Worm (Caenorhabditis elegans) whole organism, young adult: ENCODE data around the gene Y54F10AM.15.

Experiments used
- B0035.1 ChIP-seq: sonication (generic microtip); optimal IDR thresholded peaks from 2 replicates; lab custom pipeline; 2016; ENCODE audit warnings: missing genetic modification characterization, mild to moderate bottlenecking, missing compliant biosample characterization, missing genotype, missing genetic modification reagents
- C06A6.2 ChIP-seq: fragments of 200-800 bp; sonication (Bioruptor generic); conservative IDR thresholded peaks from 2 replicates; pipeline ENCODE4 v1.3.6; 2022; ENCODE audit warnings: missing genetic modification characterization, missing compliant biosample characterization
- D2030.7 ChIP-seq: fragments of 200-800 bp; sonication (Bioruptor generic); IDR thresholded peaks from 2 replicates; pipeline ENCODE4 v1.3.6; 2022; ENCODE audit warnings: missing genetic modification reagents, missing genetic modification characterization, missing compliant biosample characterization
- F33H1.4 ChIP-seq: fragments of 200-800 bp; sonication (Bioruptor generic); IDR thresholded peaks from 2 replicates; pipeline ENCODE4 v1.3.6; 2022; ENCODE audit warnings: missing genetic modification reagents, missing genetic modification characterization, missing compliant biosample characterization
- F49E8.2 ChIP-seq: sonication (generic microtip); optimal IDR thresholded peaks from 3 replicates; lab custom pipeline; 2017; ENCODE audit warnings: missing genetic modification characterization, mild to moderate bottlenecking, missing compliant biosample characterization, antibody characterized with exemption, moderate library complexity; ENCODE audit not compliant: insufficient read depth
- F55B11.4 ChIP-seq: sonication (generic microtip); optimal IDR thresholded peaks from 2 replicates; lab custom pipeline; 2016; ENCODE audit warnings: missing compliant biosample characterization, missing genetic modification characterization, borderline replicate concordance; ENCODE audit not compliant: insufficient read depth
- K11D2.4 ChIP-seq: fragments of 200-800 bp; sonication (Bioruptor generic); IDR thresholded peaks from 2 replicates; pipeline ENCODE4 v1.3.6; 2022; ENCODE audit warnings: missing genetic modification reagents, missing genetic modification characterization, missing compliant biosample characterization
- K12H6.12 ChIP-seq: fragments of 200-800 bp; sonication (Bioruptor generic); optimal IDR thresholded peaks from 2 replicates; lab custom pipeline; 2018; ENCODE audit warnings: mild to moderate bottlenecking, missing genetic modification characterization, missing compliant biosample characterization
- T07F8.4 ChIP-seq: sonication (generic microtip); optimal IDR thresholded peaks from 2 replicates; lab custom pipeline; 2016; ENCODE audit warnings: mild to moderate bottlenecking, missing genetic modification characterization, moderate library complexity, missing compliant biosample characterization
- T26A5.8 ChIP-seq: sonication (generic microtip); optimal IDR thresholded peaks from 2 replicates; lab custom pipeline; 2016; ENCODE audit warnings: missing genetic modification characterization, missing compliant biosample characterization
- Y56A3A.18 ChIP-seq: fragments of 200-800 bp; sonication (Bioruptor generic); IDR thresholded peaks from 2 replicates; pipeline ENCODE4 v1.3.6; 2022; ENCODE audit warnings: missing genetic modification reagents, missing genetic modification characterization, missing compliant biosample characterization
- ZK185.1 ChIP-seq: sonication (generic microtip); optimal IDR thresholded peaks from 2 replicates; lab custom pipeline; 2016; ENCODE audit warnings: mild to moderate bottlenecking, missing genetic modification characterization, missing compliant biosample characterization; ENCODE audit not compliant: poor library complexity, severe bottlenecking
- attf-3 ChIP-seq: fragments of 200-800 bp; sonication (Bioruptor generic); conservative IDR thresholded peaks from 2 replicates; pipeline ENCODE4 v1.3.6; 2022; ENCODE audit warnings: missing genetic modification reagents, missing genetic modification characterization, missing compliant biosample characterization
- attf-5 ChIP-seq: fragments of 200-800 bp; sonication (Bioruptor generic); optimal IDR thresholded peaks from 2 replicates; lab custom pipeline; 2018; ENCODE audit warnings: mild to moderate bottlenecking, missing genetic modification characterization, missing compliant biosample characterization
- bed-2 ChIP-seq: fragments of 200-800 bp; sonication (Bioruptor generic); IDR thresholded peaks from 2 replicates; pipeline ENCODE4 v1.3.6; 2022; ENCODE audit warnings: missing genetic modification reagents, missing genetic modification characterization, missing compliant biosample characterization
- ccch-3 ChIP-seq: fragments of 200-800 bp; sonication (Bioruptor generic); optimal IDR thresholded peaks from 2 replicates; lab custom pipeline; 2018; ENCODE audit warnings: mild to moderate bottlenecking, missing genetic modification characterization, missing compliant biosample characterization
- cebp-1 ChIP-seq, 2 experiments: fragments of 200-800 bp in 1 of 2; sonication (Bioruptor generic) in 1 of 2; sonication (generic microtip) in 1 of 2; IDR thresholded peaks in 1 of 2; optimal IDR thresholded peaks in 1 of 2; 2 replicates each; pipeline versions ENCODE4 v1.3.6 to Lab custom; 2017 to 2022; ENCODE audit warnings: missing compliant biosample characterization in 2 of 2, missing genetic modification characterization in 2 of 2, mild to moderate bottlenecking in 1 of 2, missing genetic modification reagents in 1 of 2, moderate library complexity in 1 of 2
- cebp-2 ChIP-seq: fragments of 200-800 bp; sonication (Bioruptor generic); IDR thresholded peaks from 2 replicates; pipeline ENCODE4 v1.3.6; 2022; ENCODE audit warnings: missing genetic modification characterization, missing compliant biosample characterization
- ceh-100 ChIP-seq: fragments of 200-800 bp; sonication (Bioruptor generic); IDR thresholded peaks from 2 replicates; pipeline ENCODE4 v1.3.6; 2022; ENCODE audit warnings: missing genetic modification reagents, missing genetic modification characterization, missing compliant biosample characterization
- ceh-40 ChIP-seq: fragments of 200-800 bp; sonication (Bioruptor generic); IDR thresholded peaks from 2 replicates; pipeline ENCODE4 v1.3.6; 2022; ENCODE audit warnings: missing genetic modification characterization, missing compliant biosample characterization
- ceh-91 ChIP-seq: fragments of 200-800 bp; sonication (Bioruptor generic); IDR thresholded peaks from 2 replicates; pipeline ENCODE4 v1.3.6; 2022; ENCODE audit warnings: missing genetic modification reagents, missing genetic modification characterization, missing compliant biosample characterization
- dpl-1 ChIP-seq: fragments of 150-350 bp; optimal IDR thresholded peaks from 2 replicates; lab custom pipeline; 2014; ENCODE audit warnings: missing biosample characterization, missing genetic modification reagents, missing genetic modification characterization
- egl-44 ChIP-seq: fragments of 200-800 bp; sonication (Bioruptor generic); IDR thresholded peaks from 2 replicates; pipeline ENCODE4 v1.3.6; 2022; ENCODE audit warnings: missing genetic modification reagents, missing genetic modification characterization, missing compliant biosample characterization
- ekl-4 ChIP-seq: fragments of 200-800 bp; sonication (Bioruptor generic); IDR thresholded peaks from 2 replicates; pipeline ENCODE4 v1.3.6; 2022; ENCODE audit warnings: missing genetic modification reagents, missing genetic modification characterization, missing compliant biosample characterization
- ets-4 ChIP-seq: fragments of 200-800 bp; sonication (Bioruptor generic); optimal IDR thresholded peaks from 2 replicates; lab custom pipeline; 2018; ENCODE audit warnings: mild to moderate bottlenecking, missing genetic modification characterization, missing compliant biosample characterization
- fkh-3 ChIP-seq: sonication (generic microtip); optimal IDR thresholded peaks from 2 replicates; lab custom pipeline; 2016; ENCODE audit warnings: mild to moderate bottlenecking, missing genetic modification characterization, missing compliant biosample characterization
- him-1 ChIP-seq: sonication (generic microtip); optimal IDR thresholded peaks from 2 replicates; lab custom pipeline; 2016; ENCODE audit warnings: missing genotype, missing genetic modification reagents, missing genetic modification characterization, missing compliant biosample characterization
- hlh-26 ChIP-seq: fragments of 200-800 bp; sonication (Bioruptor generic); conservative IDR thresholded peaks from 2 replicates; pipeline ENCODE4 v1.3.6; 2022; ENCODE audit warnings: missing genetic modification reagents, missing genetic modification characterization, missing compliant biosample characterization
- lag-1 ChIP-seq: fragments of 200-800 bp; sonication (Bioruptor generic); IDR thresholded peaks from 2 replicates; pipeline ENCODE4 v1.3.6; 2022; ENCODE audit warnings: missing genetic modification reagents, missing genetic modification characterization, missing compliant biosample characterization
- lin-35 ChIP-seq, 3 experiments: fragments of 150-350 bp in 2 of 3; sonication (generic microtip) in 1 of 3; optimal IDR thresholded peaks; 2 replicates each; lab custom pipeline; 2014 to 2018; ENCODE audit warnings: missing biosample characterization in 3 of 3, missing genetic modification characterization in 3 of 3, missing genetic modification reagents in 3 of 3
- lin-40 ChIP-seq: sonication (generic microtip); optimal IDR thresholded peaks from 2 replicates; lab custom pipeline; 2016; ENCODE audit warnings: missing genetic modification characterization, mild to moderate bottlenecking, missing compliant biosample characterization, missing genotype, missing genetic modification reagents
- lin-54 ChIP-seq: fragments of 200-800 bp; sonication (Bioruptor generic); optimal IDR thresholded peaks from 2 replicates; lab custom pipeline; 2018; ENCODE audit warnings: mild to moderate bottlenecking, missing genetic modification characterization, missing compliant biosample characterization
- madf-10 ChIP-seq: sonication (generic microtip); optimal IDR thresholded peaks from 2 replicates; lab custom pipeline; 2016; ENCODE audit warnings: mild to moderate bottlenecking, missing genetic modification characterization, missing compliant biosample characterization
- mxl-1 ChIP-seq: sonication (generic microtip); optimal IDR thresholded peaks from 2 replicates; lab custom pipeline; 2016; ENCODE audit warnings: missing genetic modification characterization, missing compliant biosample characterization
- nfyb-1 ChIP-seq: fragments of 200-800 bp; sonication (Bioruptor generic); IDR thresholded peaks from 2 replicates; pipeline ENCODE4 v1.3.6; 2022; ENCODE audit warnings: missing genetic modification reagents, missing genetic modification characterization, missing compliant biosample characterization
- nhr-80 ChIP-seq: sonication (generic microtip); optimal IDR thresholded peaks from 2 replicates; lab custom pipeline; 2016; ENCODE audit warnings: missing genetic modification characterization, missing compliant biosample characterization
- rcor-1 ChIP-seq: fragments of 200-800 bp; sonication (Bioruptor generic); IDR thresholded peaks from 2 replicates; pipeline ENCODE4 v1.3.6; 2022; ENCODE audit warnings: missing genetic modification reagents, missing genetic modification characterization, missing compliant biosample characterization
- repo-1 ChIP-seq: sonication (generic microtip); optimal IDR thresholded peaks from 2 replicates; lab custom pipeline; 2017; ENCODE audit warnings: mild to moderate bottlenecking, missing genetic modification characterization, missing compliant biosample characterization
- sdz-38 ChIP-seq: sonication (generic microtip); optimal IDR thresholded peaks from 2 replicates; lab custom pipeline; 2016; ENCODE audit warnings: missing genotype, missing genetic modification characterization, missing compliant biosample characterization
- snpc-1.1 ChIP-seq: sonication (generic microtip); optimal IDR thresholded peaks from 2 replicates; lab custom pipeline; 2017; ENCODE audit warnings: missing genetic modification characterization, mild to moderate bottlenecking, missing compliant biosample characterization, antibody characterized with exemption, moderate library complexity, missing genotype, missing genetic modification reagents; ENCODE audit not compliant: insufficient read depth
- tbx-9 ChIP-seq: sonication (generic microtip); optimal IDR thresholded peaks from 2 replicates; lab custom pipeline; 2016; ENCODE audit warnings: borderline replicate concordance, missing genetic modification characterization, inconsistent platforms, missing compliant biosample characterization
- tlf-1 ChIP-seq: fragments of 200-800 bp; sonication (Bioruptor generic); optimal IDR thresholded peaks from 2 replicates; lab custom pipeline; 2018; ENCODE audit warnings: mild to moderate bottlenecking, missing genetic modification characterization, missing compliant biosample characterization
- unc-62 ChIP-seq: fragments of 150-350 bp; optimal IDR thresholded peaks from 2 replicates; lab custom pipeline; 2014; ENCODE audit warnings: missing biosample characterization, missing genetic modification reagents, missing genetic modification characterization
- zfh-2 ChIP-seq: fragments of 200-800 bp; sonication (Bioruptor generic); conservative IDR thresholded peaks from 2 replicates; pipeline ENCODE4 v1.3.6; 2022; ENCODE audit warnings: missing genetic modification reagents, missing genetic modification characterization, missing compliant biosample characterization
- ztf-25 ChIP-seq: fragments of 200-800 bp; sonication (Bioruptor generic); IDR thresholded peaks from 2 replicates; pipeline ENCODE4 v1.3.6; 2022; ENCODE audit warnings: missing genetic modification reagents, missing genetic modification characterization, missing compliant biosample characterization
- ztf-26 ChIP-seq: sonication (generic microtip); optimal IDR thresholded peaks from 2 replicates; lab custom pipeline; 2017; ENCODE audit warnings: missing genetic modification characterization, missing compliant biosample characterization
- ztf-3 ChIP-seq: fragments of 200-800 bp; sonication (Bioruptor generic); optimal IDR thresholded peaks from 2 replicates; lab custom pipeline; 2018; ENCODE audit warnings: mild to moderate bottlenecking, missing genetic modification characterization, missing compliant biosample characterization
- ztf-6 ChIP-seq: fragments of 200-800 bp; sonication (Bioruptor generic); IDR thresholded peaks from 2 replicates; pipeline ENCODE4 v1.3.6; 2022; ENCODE audit warnings: missing genetic modification reagents, missing genetic modification characterization, missing compliant biosample characterization

Y54F10AM.15 gene

ce11 chrIII:2528621-2529113 is at the start of gene Y54F10AM.15, which contains the start of the genes rbc-2 and ndua-8:
Y54F10AM.15 (minus strand) TSS chrIII:2528679.
rbc-2 (minus strand) TSS chrIII:2528689.
ndua-8 (plus strand) TSS chrIII:2529063.
- peak; percentile 81 for TF ChIP-seq rcor-1 (GFP tag; lab: Robert Waterston, UW)
- TF ChIP-seq nhr-80, result peak; percentile 37
- TF ChIP-seq lag-1 (GFP tag; lab: Robert Waterston, UW), result no peak
- TF ChIP-seq fkh-3 (tag; lab: Kevin White, UChicago), result no peak
- no peak for TF ChIP-seq ccch-3 (GFP tag; lab: Kevin White, UChicago)
- peak; percentile 96 for TF ChIP-seq attf-5
- TF ChIP-seq mxl-1, result no peak
- peak; percentile 81 for TF ChIP-seq ceh-91 (GFP tag; lab: Robert Waterston, UW)
- no peak; the same call in 1 of the 2 replicates for TF ChIP-seq ekl-4 (GFP tag; lab: Robert Waterston, UW)
- TF ChIP-seq ztf-26 (tag; lab: Kevin White, UChicago), result peak; percentile 5
- 0 out of 2 replicates have a peak, but pooled peaks have one; percentile 26 for TF ChIP-seq C06A6.2 (GFP tag; lab: Robert Waterston, UW)
- peak; percentile 100 for TF ChIP-seq F33H1.4 (GFP tag; lab: Robert Waterston, UW)
- no peak for TF ChIP-seq ztf-3 (GFP tag; lab: Kevin White, UChicago)
- TF ChIP-seq Y56A3A.18, result no peak
- TF ChIP-seq D2030.7 (GFP tag; lab: Robert Waterston, UW), result peak; percentile 82
- no peak for TF ChIP-seq hlh-26 (GFP tag; lab: Robert Waterston, UW)
- TF ChIP-seq unc-62 (GFP tag; lab: Kevin White, UChicago), result peak; percentile 7
- peak; percentile 83 for TF ChIP-seq lin-40 (tag; lab: Kevin White, UChicago)
- no peak for TF ChIP-seq ztf-25 (GFP tag; lab: Robert Waterston, UW)
- no peak for TF ChIP-seq F55B11.4
- peak; percentile 86 for TF ChIP-seq ZK185.1
- TF ChIP-seq lin-35 (GFP tag; optimal IDR thresholded peaks at IDR 0.05; lab: Kevin White, UChicago), result peak in 2 of 3 experiments; percentile 34 to 91
- peak; percentile 83 for TF ChIP-seq lin-54 (GFP tag; lab: Kevin White, UChicago)
- no peak for TF ChIP-seq egl-44 (GFP tag; lab: Robert Waterston, UW)
- peak; percentile 25; the same call in 1 of the 2 replicates for TF ChIP-seq cebp-1 (GFP tag; IDR thresholded peaks at IDR 0.05; lab: Robert Waterston, UW)
- TF ChIP-seq cebp-1 (tag; optimal IDR thresholded peaks at IDR 0.05; lab: Kevin White, UChicago), result peak; percentile 83
- TF ChIP-seq nfyb-1 (GFP tag; lab: Robert Waterston, UW), result peak; percentile 82
- TF ChIP-seq zfh-2 (GFP tag; lab: Robert Waterston, UW), result no peak; the same call in 1 of the 2 replicates
- no peak for TF ChIP-seq sdz-38
- TF ChIP-seq K11D2.4, result no peak
- no peak for TF ChIP-seq bed-2 (GFP tag; lab: Robert Waterston, UW)
- TF ChIP-seq repo-1, result peak; percentile 3
- no peak for TF ChIP-seq tbx-9 (tag; lab: Kevin White, UChicago)
- TF ChIP-seq tlf-1 (GFP tag; lab: Kevin White, UChicago), result peak; percentile 71
- peak; percentile 62 for TF ChIP-seq dpl-1 (GFP tag; lab: Kevin White, UChicago)
- peak; percentile 54 for TF ChIP-seq K12H6.12 (tag; lab: Kevin White, UChicago)
- no peak for TF ChIP-seq B0035.1 (tag; lab: Kevin White, UChicago)
- no peak for TF ChIP-seq him-1 (tag; lab: Kevin White, UChicago)
- TF ChIP-seq ceh-100 (GFP tag; lab: Robert Waterston, UW), result no peak
- TF ChIP-seq madf-10 (tag; lab: Kevin White, UChicago), result peak; percentile 50
- TF ChIP-seq ceh-40, result no peak
- no peak for TF ChIP-seq ets-4
- TF ChIP-seq T26A5.8 (tag; lab: Kevin White, UChicago), result no peak
- TF ChIP-seq snpc-1.1 (tag; lab: Kevin White, UChicago), result peak; percentile 28
- no peak for TF ChIP-seq cebp-2
- TF ChIP-seq T07F8.4, result no peak
- TF ChIP-seq F49E8.2, result no peak
- TF ChIP-seq attf-3 (GFP tag; lab: Robert Waterston, UW), result no peak; the same call in 1 of the 2 replicates
- no peak for TF ChIP-seq ztf-6 (GFP tag; lab: Robert Waterston, UW)
